Fruit fly (Drosophila melanogaster): ENCODE data around the gene CG14810.

CG14810 gene

DNA sequence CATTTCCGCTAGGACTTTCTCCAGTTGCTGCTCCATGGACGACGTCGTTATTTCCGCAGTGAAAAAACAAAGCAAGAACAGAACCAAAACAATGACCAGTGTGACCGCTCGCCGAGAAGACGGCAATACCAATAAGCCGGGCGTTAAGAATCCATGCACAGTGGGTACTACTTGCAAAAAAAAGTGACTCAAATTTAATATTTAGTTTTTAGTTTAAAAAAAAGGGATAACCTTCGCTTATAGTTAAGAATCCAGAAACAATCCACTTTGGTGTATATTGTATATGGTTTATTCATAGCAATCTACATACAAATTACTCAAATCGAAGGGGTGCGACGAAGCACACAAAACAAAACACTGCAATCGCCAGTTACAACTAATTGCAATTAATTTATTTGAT is 38.7 kb upstream of the CG14810 start, which contains the start of gene Lamtor5 (continued):
- TF ChIP-seq zfh2 (GFP tag; optimal IDR thresholded peaks at IDR 0.05) = peak; percentile 10
- TF ChIP-seq CG32767 (GFP tag; IDR thresholded peaks at IDR 0.05) = no peak
- TF ChIP-seq CG6765 (GFP tag; optimal IDR thresholded peaks at IDR 0.05) = no peak
- TF ChIP-seq wor (GFP tag; IDR thresholded peaks at IDR 0.05) = no peak
- TF ChIP-seq nau (GFP tag; optimal IDR thresholded peaks at IDR 0.05) = no peak
- peak; percentile 47; the same call in 1 of the 2 replicates for TF ChIP-seq amos (GFP tag; IDR thresholded peaks at IDR 0.05; ENCODE audit: partially characterized antibody)
- no peak; the same call in 3 of the 4 replicates for TF ChIP-seq Gug (GFP tag; IDR thresholded peaks at IDR 0.05)
- peak; percentile 29 for TF ChIP-seq jumu (GFP tag; optimal IDR thresholded peaks at IDR 0.05)
- peak; percentile 58 for TF ChIP-seq CG2712 (tag; optimal IDR thresholded peaks at IDR 0.05)
- TF ChIP-seq CG7928 (GFP tag; optimal IDR thresholded peaks at IDR 0.05) = no peak
- no peak for TF ChIP-seq CG4328 (GFP tag; optimal IDR thresholded peaks at IDR 0.05)
- TF ChIP-seq Dip2 (GFP tag; IDR thresholded peaks at IDR 0.05) = no peak
- peak; percentile 32 for TF ChIP-seq Hsf (GFP tag; optimal IDR thresholded peaks at IDR 0.05)
- TF ChIP-seq CG34422 (GFP tag; IDR thresholded peaks at IDR 0.05) = peak; percentile 59; the same call in 1 of the 3 replicates
- no peak for TF ChIP-seq ham (GFP tag; IDR thresholded peaks at IDR 0.05)
- no peak for TF ChIP-seq unc-4 (GFP tag; IDR thresholded peaks at IDR 0.05; ENCODE audit: partially characterized antibody)
- TF ChIP-seq Spps (tag; optimal IDR thresholded peaks at IDR 0.05) = no peak
- TF ChIP-seq repo (GFP tag; optimal IDR thresholded peaks at IDR 0.05) = no peak
- no peak for TF ChIP-seq H15 (GFP tag; IDR thresholded peaks at IDR 0.05)
- TF ChIP-seq CG13424 (tag; optimal IDR thresholded peaks at IDR 0.05) = peak; percentile 50
- TF ChIP-seq sim (GFP tag; IDR thresholded peaks at IDR 0.05) = no peak
- TF ChIP-seq abd-A (tag; optimal IDR thresholded peaks at IDR 0.05) = no peak
- no peak for TF ChIP-seq Lhr (GFP tag; optimal IDR thresholded peaks at IDR 0.05)
- no peak for TF ChIP-seq CG7745 (tag; optimal IDR thresholded peaks at IDR 0.05)
- no peak for TF ChIP-seq kni (GFP tag; optimal IDR thresholded peaks at IDR 0.05)
- peak; percentile 36; the same call in 1 of the 2 replicates for TF ChIP-seq CG5953 (GFP tag; IDR thresholded peaks at IDR 0.05)
- TF ChIP-seq ara (GFP tag; IDR thresholded peaks at IDR 0.05) = no peak
- no peak for TF ChIP-seq CG9437 (GFP tag; optimal IDR thresholded peaks at IDR 0.05)
- TF ChIP-seq ro (GFP tag; IDR thresholded peaks at IDR 0.05) = no peak
- peak; percentile 61 for TF ChIP-seq CG15514 (GFP tag; optimal IDR thresholded peaks at IDR 0.05)
- TF ChIP-seq org-1 (GFP tag; optimal IDR thresholded peaks at IDR 0.05) = no peak
- TF ChIP-seq CG11504 (tag; optimal IDR thresholded peaks at IDR 0.05) = peak; percentile 47
- TF ChIP-seq CG8478 (optimal IDR thresholded peaks at IDR 0.05) = no peak
- peak; percentile 2 for TF ChIP-seq CG4854 (GFP tag; optimal IDR thresholded peaks at IDR 0.05)
- TF ChIP-seq CG10654 (GFP tag; optimal IDR thresholded peaks at IDR 0.05) = no peak
- TF ChIP-seq inv (GFP tag; IDR thresholded peaks at IDR 0.05; ENCODE audit: partially characterized antibody) = no peak
- TF ChIP-seq CG14014 (GFP tag; IDR thresholded peaks at IDR 0.05) = peak; percentile 34; the same call in 1 of the 2 replicates
- no peak; the same call in 1 of the 2 replicates for TF ChIP-seq CG11696 (GFP tag; IDR thresholded peaks at IDR 0.05)
- TF ChIP-seq CG12071 (GFP tag; optimal IDR thresholded peaks at IDR 0.05) = no peak
- no peak for TF ChIP-seq CG17912 (GFP tag; optimal IDR thresholded peaks at IDR 0.05)
- TF ChIP-seq CG10431 (GFP tag; optimal IDR thresholded peaks at IDR 0.05) = no peak
- TF ChIP-seq maf-S (GFP tag; optimal IDR thresholded peaks at IDR 0.05) = no peak
- peak; percentile 20; the same call in 1 of the 2 replicates for TF ChIP-seq Bgb (GFP tag; IDR thresholded peaks at IDR 0.05; ENCODE audit: partially characterized antibody)
- no peak for TF ChIP-seq ftz-f1 (GFP tag; optimal IDR thresholded peaks at IDR 0.05)
- no peak for TF ChIP-seq da (GFP tag; optimal IDR thresholded peaks at IDR 0.05)
- peak; percentile 15; the same call in 1 of the 2 replicates for TF ChIP-seq klu (GFP tag; IDR thresholded peaks at IDR 0.05)
- peak; percentile 44 for TF ChIP-seq CG13287 (GFP tag; IDR thresholded peaks at IDR 0.05; ENCODE audit: partially characterized antibody)
- TF ChIP-seq CG16815 (GFP tag; optimal IDR thresholded peaks at IDR 0.05) = no peak
- no peak for TF ChIP-seq Oli (tag; optimal IDR thresholded peaks at IDR 0.05)
- no peak for TF ChIP-seq Eip74EF (GFP tag; optimal IDR thresholded peaks at IDR 0.05)
- TF ChIP-seq exex (tag; optimal IDR thresholded peaks at IDR 0.05) = no peak

Data from whole organism, embryonic.